Worm (Caenorhabditis elegans): ENCODE data around the gene Y43F8C.23.

- TF ChIP-seq ets-7 (tag; optimal IDR thresholded peaks at IDR 0.05) (no peak), F13C5.2 (tag; optimal IDR thresholded peaks at IDR 0.05) (peak; percentile 78), pes-1 (GFP tag; IDR thresholded peaks at IDR 0.05) (peak; percentile 89), ama-1 (optimal IDR thresholded peaks at IDR 0.05) (no peak), tbx-11 (GFP tag; IDR thresholded peaks at IDR 0.05) (peak; percentile 76), hnd-1 (tag; optimal IDR thresholded peaks at IDR 0.05) (peak; percentile 52), B0310.2 (tag; optimal IDR thresholded peaks at IDR 0.05) (peak; percentile 9), hmg-4 (GFP tag; optimal IDR thresholded peaks at IDR 0.05) (peak; percentile 64), tbx-37 (GFP tag; conservative IDR thresholded peaks at IDR 0.05) (peak; percentile 80), sea-1 (GFP tag; conservative IDR thresholded peaks at IDR 0.05) (peak; percentile 84), scrt-1 (GFP tag; IDR thresholded peaks at IDR 0.05) (peak; percentile 83)
Observed at ce11 chrV:19722881-19723280, 11.3 kb upstream of the Y43F8C.23 start.

Measured in whole organism, early embryonic.